Worm (Caenorhabditis elegans) whole organism, dauer: ENCODE data around the gene H02F09.2.

Source experiments
- unc-62 ChIP-seq: sonication (generic microtip); optimal IDR thresholded peaks from 2 replicates; lab custom pipeline; 2017; ENCODE audit warnings: missing biosample characterization, missing genetic modification reagents, missing genetic modification characterization

The H02F09.2 gene

DNA sequence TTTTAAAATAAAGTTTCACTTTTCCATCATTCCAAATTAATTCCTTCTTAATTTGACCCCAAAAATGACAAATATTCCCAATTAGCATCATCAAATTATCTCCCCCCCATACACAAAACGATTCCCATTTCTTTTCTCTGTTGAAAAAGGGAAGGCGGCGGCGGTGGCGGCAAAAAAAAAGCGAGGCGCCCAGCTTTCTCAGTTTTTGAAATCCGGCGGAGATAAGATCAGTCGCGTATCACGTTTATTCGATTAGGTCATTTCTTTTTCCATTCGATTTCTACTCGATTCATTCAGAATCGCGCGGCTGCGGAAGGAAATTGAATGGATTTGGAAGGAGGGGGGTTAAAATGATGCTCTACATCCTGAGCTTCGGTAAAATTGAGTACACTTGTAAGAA, 11.9 kb downstream of the H02F09.2 start:
- no peak for TF ChIP-seq unc-62 (GFP tag; lab: Kevin White, UChicago)

DNA sequence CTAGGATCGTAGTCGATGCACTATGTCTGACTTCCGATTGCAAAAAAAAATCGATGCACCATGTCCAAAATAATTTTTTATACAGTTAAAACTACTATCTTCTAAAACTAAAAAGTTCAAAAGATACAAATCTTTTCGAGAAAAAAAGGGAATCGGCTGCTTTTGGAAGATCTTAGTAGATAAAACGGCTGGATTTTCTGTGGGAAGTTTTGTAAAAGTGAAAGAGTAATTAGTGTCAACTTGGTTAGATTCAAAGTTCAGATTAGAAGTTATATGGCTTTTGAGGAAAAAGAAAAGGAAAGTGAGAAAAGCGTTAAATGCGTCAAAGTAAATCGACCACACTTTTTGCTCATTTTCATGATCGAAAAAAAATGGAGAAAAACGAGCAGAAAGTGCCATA, 15.0 kb downstream of the H02F09.2 start:
- TF ChIP-seq unc-62 (GFP tag; lab: Kevin White, UChicago), result no peak

DNA sequence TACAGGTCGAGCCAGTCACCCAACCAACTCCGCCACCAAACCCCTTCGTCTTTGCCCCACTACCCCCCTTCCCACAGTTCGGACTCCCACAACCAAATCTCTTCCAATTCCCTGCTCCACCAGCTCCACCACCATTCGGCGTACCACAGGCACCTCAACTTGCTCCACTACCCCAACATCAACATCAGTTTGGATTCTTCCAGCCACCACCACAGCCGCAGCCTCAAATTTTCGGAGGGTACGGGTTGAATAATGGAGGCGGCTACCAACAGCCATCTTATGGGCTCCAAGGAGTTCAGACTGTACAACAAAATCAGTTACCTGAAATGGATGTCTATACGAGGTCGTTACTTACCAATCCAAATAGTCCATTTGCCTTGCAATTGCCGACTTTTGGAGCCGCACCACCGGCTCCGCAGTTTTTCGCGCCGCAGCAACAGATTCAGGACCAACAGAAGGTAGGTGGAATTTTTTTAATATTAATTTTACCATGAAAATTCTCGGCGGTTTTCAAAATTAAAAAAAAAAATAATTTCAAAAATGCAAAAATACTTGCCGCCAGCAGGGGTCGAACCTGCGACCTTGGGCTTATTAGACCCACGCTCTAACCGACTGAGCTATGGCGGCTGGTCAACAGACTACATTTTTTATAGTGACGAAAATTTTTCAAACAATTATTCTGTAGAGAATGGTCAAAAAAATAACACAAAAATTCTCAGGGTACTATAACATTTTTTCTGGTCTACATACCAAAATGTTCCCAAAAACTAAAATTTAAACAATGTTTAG, 17.3 kb downstream of the H02F09.2 start:
- TF ChIP-seq unc-62 (GFP tag; lab: Kevin White, UChicago), result no peak

DNA sequence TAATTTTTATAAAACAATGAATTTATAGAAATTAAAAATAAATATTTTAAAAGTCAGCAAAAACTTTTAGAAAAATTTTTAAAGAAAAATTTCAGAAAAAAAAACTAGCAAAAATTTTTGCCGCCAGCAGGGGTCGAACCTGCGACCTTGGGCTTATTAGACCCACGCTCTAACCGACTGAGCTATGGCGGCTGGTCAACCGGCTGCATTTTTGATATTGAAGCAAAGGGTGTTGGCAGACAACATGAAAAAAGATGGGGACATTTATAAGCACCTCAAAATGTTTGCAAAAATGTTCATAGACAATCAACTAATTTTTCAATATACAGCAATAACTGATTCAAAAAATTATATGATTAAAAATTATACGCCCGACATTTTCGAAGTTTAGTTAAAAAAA, 17.9 kb downstream of the H02F09.2 start:
- no peak for TF ChIP-seq unc-62 (GFP tag; lab: Kevin White, UChicago)

DNA sequence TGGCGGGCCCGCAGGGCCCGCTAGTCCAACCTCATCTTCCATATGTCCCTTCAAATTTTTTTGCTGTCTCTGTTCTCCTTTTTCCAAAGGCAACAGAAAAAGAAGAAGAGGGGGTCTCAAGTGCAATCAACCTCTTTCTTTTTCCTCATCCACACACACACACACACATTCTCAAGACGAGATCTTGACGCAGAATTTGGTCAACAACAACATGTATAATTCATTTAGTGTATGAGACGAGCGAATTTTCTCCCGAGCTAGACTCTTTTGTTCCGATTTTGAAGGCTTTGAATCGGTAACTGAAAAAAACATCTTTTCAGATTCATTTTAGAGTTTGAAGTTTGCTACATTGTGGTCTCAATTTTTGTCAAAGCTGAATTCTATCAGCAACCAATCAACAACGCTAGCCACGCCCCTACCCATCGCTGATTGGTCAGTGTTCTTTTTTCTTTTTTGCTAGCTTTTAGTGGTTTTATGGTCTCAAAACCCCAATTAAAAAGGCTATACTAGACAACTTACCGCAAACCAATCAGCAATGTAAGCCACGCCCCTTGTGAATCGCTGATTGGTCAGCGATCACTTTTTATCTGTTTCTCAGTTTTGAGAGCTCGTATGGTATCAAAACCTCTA, 26.1 kb downstream of the H02F09.2 start:
- TF ChIP-seq unc-62 (GFP tag; lab: Kevin White, UChicago), result no peak

DNA sequence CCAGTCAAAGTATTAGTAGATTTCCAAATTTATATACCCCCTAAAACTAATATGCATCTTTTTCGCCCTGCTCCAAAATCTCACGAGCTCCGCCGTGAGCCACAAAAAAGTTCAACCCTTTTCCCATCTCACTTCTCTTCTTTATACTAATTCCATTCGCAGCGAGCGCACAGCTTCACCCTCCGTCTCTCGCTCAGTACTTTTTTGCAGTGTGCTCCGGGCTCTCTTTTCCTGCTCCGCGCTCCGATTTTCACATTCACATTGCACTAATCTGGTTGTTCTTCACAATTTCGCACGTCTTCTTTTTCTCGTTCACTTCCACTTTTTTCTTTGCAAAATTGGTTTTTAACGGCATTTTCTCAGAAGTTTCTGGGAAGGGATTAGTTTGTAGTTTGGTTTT, 27.2 kb downstream of the H02F09.2 start:
- TF ChIP-seq unc-62 (GFP tag; lab: Kevin White, UChicago), result no peak

DNA sequence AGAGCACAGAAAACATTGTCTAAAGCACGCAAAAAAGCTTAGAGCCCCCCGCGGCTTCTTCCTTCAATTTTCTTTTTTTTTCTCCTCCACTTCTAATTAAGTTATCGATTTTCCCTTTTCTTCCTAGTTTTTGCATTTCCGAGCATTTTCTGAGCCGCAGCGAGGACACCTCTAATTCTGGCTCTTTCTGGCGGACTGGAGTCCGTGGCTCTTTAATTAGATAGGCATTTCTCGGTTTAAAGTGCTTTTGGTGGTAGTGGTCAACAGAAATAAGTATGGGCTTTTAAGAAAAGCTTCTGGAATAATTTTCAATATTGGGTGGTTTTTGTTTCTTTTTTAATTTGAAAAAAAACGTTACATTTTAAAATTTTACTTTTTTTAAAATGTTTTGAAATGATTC, 29.5 kb downstream of the H02F09.2 start:
- no peak for TF ChIP-seq unc-62 (GFP tag; lab: Kevin White, UChicago)

DNA sequence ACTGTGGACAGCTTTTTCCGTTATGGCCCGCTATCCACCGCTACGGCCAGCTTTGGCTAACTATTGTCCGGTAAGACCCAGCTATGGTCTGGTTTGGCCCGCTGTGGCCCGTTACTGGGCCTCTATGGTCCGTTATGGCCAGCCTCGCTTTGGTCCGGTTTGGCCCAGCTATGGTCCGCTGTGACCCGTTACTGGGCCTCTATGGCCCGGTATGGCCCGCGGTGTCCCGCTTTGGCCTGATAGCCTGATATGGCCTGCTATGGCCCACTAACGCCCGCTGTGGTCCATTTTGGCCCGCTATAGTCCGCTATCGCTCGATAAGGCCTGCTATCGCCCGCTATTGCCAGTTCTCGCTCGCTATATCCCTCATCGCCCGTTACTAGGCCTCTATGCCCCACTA, 30.5 kb downstream of the H02F09.2 start:
- no peak for TF ChIP-seq unc-62 (GFP tag; lab: Kevin White, UChicago)

DNA sequence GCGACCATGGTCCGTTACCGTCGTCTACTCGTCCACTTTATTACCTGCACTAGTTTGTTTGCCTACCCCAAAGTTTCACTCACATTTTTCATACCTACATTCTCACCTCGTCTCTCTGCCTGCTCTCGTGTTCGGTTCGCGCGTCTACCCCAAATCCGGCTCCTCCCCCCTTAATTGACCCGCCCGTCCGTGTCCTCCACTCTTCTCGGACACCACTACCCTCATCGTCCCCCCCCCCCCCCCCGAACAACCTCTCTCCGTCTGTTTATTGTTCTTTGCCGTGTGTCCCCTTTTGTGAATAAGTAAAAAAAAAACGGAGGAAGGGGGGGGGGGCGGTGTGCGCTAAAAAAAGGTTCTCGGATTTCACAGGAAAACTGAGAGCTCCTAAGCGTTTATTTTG, 31.0 kb downstream of the H02F09.2 start:
- TF ChIP-seq unc-62 (GFP tag; lab: Kevin White, UChicago), result no peak

DNA sequence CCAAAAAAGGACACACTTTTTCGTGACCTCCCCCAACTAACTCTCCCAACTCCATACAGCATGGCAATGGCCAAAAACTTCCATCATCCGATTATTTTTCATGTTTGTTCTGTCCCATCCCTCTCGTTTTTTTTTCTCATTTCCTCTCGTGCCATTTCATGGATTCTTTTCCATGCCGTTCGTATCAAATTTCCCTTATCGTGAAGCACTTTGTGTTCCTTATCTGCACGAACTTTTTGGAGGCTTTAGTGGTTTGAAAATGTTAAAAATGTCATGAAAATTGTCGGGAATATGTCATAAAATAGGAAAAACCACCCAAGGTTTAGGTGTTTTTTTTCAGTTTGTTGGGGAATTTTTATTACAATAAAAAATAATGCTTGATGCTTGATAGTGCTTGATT, 31.7 kb downstream of the H02F09.2 start:
- TF ChIP-seq unc-62 (GFP tag; lab: Kevin White, UChicago), result no peak

DNA sequence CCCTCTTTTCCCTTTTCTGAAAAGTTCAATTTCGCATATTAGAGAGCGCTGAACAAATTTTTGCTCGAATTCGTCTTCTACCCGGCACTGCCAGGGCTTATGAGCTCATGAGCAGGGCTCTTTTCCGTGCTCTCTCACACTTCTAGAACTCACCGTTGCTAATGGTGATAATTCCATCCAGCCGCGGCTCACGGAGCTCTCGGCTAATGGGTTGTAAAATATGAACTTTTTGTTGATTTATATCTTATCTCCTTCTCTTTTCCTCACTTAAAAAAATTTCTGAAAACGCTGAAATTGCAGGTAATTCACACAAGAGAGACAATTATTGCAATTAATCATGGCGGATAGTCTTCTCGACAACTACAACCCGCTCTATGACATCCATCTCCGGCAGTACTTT, 32.6 kb downstream of the H02F09.2 start, which contains the start of gene H11E01.3:
H11E01.3 (plus strand) TSS at position 301 of the 400 bp plus-strand sequence.
- no peak for TF ChIP-seq unc-62 (GFP tag; lab: Kevin White, UChicago)

DNA sequence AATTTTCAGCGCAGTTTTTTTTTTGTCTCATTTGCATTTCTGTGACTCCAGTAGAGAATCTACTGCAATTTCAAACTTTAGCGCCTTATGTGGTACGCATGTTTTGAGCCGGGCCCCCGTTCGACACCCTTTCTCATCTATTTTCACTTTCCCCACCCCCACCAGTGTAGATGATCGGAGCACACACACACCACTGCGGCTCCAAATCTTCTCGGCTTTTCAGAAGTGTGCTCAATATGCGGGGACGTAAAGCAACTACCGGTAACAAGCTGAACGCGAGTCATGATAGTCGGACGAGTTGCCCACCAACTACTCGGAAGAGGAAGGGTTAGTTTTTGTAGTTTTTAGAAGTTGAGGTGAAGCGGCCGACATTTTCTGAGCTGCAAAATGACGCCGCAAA, 40.9 kb downstream of the H02F09.2 start:
- TF ChIP-seq unc-62 (GFP tag; lab: Kevin White, UChicago), result no peak

DNA sequence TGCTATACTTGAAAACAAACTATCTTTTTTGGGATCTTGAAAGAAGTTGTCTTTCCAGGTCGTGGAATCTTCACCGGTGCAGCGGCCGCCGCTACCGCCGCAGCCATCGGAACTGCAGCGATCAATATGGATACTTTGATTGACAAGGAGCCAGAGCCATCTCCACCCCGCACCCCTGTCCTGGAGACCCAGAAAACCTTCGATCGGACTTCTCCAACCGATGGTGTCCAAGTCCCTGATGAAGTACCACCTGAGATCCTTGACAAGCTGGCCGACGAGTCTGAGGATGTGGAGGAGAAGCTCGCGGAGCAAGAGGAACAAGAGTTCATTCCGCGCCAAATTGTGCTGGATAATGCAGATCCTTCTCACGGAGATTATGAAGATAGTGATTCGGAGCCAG, 41.8 kb downstream of the H02F09.2 start:
- no peak for TF ChIP-seq unc-62 (GFP tag; lab: Kevin White, UChicago)

DNA sequence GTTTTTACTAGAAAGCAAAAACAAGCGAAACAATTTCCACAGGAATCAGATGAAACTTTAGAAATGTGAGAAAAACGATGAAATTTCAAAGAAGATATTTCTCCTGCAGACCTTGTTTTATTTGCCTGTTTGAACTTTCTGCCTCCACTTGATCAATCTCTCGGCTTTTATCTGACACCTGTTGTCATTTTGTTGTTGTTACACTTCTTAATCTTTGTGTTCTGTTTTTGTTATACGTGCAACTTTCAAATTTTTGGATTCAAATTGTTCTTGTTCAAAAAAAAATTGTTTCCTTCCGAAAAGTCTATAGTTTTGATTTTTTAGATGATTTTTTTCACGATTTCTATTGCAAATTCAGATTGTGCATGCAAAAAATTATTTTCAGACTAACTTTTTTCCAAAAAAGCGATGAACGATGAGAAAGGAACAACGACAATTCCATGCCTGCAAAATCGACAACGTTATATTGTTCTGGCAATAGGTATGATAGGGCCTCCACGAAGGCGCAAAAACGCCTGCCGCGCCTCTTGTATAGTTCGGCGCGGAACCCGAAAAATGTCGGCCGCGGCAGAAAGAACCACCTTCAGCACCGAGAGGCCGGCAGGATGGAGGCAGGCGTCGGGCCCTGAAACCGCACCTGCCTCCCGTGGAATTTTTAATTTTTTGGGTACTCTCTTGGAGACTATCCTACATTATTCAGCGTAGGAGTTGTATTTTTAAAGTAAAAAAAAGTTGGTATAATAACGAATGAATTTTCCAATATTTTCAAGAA, 48.8 kb downstream of the H02F09.2 start, which contains the start of gene H11E01.2:
H11E01.2 (plus strand) TSS at position 380 of the 772 bp plus-strand sequence.
- TF ChIP-seq unc-62 (GFP tag; lab: Kevin White, UChicago), result no peak

DNA sequence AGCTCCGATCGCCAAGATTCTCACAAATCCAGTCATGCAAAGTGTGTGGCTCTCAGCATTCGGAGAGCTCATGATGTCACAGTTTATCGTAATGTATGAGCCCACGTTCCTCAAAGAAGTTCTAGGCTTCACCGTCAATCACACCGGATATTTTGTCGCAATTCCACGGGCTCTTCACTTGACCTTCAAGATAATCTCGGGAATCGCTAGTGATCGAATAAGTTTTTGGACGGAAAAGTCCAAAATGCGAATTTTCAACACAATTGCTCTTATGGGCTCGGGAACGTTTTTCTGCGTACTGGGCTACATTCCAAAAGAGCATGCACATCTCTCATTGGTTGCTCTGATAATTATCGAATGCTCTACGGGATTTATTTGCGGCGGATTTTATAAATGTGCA, 51.0 kb downstream of the H02F09.2 start:
- no peak for TF ChIP-seq unc-62 (GFP tag; lab: Kevin White, UChicago)
